Fruit fly (Drosophila melanogaster) S2 (cell line): Measurements from ENCODE around the gene CG4461.

ENCODE experiments used
- CG8478 ChIP-seq: fragments of >200 bp; optimal IDR thresholded peaks from 2 replicates; lab custom pipeline; 2018
- CTCF ChIP-seq, 2 experiments: fragments of >200 bp; optimal IDR thresholded peaks; 2 replicates each; lab custom pipeline; 2018

DNA sequence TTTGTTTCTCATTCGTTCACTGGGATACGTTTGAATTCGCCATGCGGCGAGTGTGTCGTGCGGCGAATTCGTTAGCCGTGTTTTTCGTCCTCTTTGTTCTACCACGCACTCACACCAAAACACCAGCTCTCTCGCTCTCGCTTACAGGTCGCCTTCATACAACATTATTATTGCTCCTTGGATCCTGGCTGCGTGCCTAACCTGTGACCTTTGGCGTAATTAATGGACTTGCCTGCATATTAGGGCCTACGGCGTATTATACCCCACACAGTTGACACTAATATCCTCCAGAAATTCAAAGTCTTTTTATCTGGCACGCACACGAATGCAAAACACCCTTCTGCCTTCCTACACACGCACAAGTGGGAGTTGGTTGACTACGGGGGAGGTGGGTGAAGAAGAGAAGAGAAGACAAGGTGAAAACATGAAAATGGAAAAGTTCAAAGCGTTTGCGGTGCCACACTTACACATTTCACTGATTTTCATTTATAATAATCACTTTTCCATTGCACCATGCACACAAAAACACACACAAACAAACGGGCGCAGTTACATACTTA is 34.9 kb downstream of the CG4461 start:
- TF ChIP-seq CTCF (optimal IDR thresholded peaks at IDR 0.05; lab: Kevin White, UChicago) (no peak), CG8478 (lab: Kevin White, UChicago) (no peak)
